Worm (Caenorhabditis elegans) whole organism, L4 larva: ENCODE measurements around the gene hot-2.
A peak's percentile ranks its signal among the peaks of the same experiment; 100 is the strongest.

Experiments used
- Y48G9A.11 ChIP-seq: fragments of 200-800 bp; sonication (Bioruptor generic); IDR thresholded peaks from 2 replicates; pipeline ENCODE4 v1.3.6; 2022; ENCODE audit warnings: missing genetic modification reagents, missing genetic modification characterization, missing compliant biosample characterization
- ZK337.2 ChIP-seq: fragments of 200-800 bp; sonication (Bioruptor generic); IDR thresholded peaks from 2 replicates; pipeline ENCODE4 v1.3.6; 2022; ENCODE audit warnings: missing genetic modification reagents, missing genetic modification characterization, missing compliant biosample characterization
- aha-1 ChIP-seq: fragments of 150-350 bp; peaks from one replicate; lab custom pipeline; 2014; ENCODE audit warnings: missing biosample characterization, missing genetic modification characterization
- arid-1 ChIP-seq: fragments of 200-800 bp; sonication (Bioruptor generic); conservative IDR thresholded peaks from 2 replicates; pipeline ENCODE4 v1.3.6; 2022; ENCODE audit warnings: missing genetic modification reagents, missing genetic modification characterization, missing compliant biosample characterization
- ceh-20 ChIP-seq: fragments of 200-800 bp; sonication (Bioruptor generic); IDR thresholded peaks from 2 replicates; pipeline ENCODE4 v1.3.6; 2022; ENCODE audit warnings: missing genetic modification reagents, missing genetic modification characterization, missing compliant biosample characterization
- ceh-82 ChIP-seq: sonication (generic microtip); optimal IDR thresholded peaks from 2 replicates; lab custom pipeline; 2017; ENCODE audit warnings: missing biosample characterization, missing genetic modification characterization
- ces-1 ChIP-seq: fragments of 150-350 bp; sonication (generic microtip); optimal IDR thresholded peaks from 4 replicates; lab custom pipeline; 2014; ENCODE audit warnings: missing biosample characterization, missing genetic modification reagents, missing genetic modification characterization
- dmd-8 ChIP-seq: fragments of 200-800 bp; sonication (Bioruptor generic); IDR thresholded peaks from 2 replicates; pipeline ENCODE4 v1.3.6; 2022; ENCODE audit warnings: missing genetic modification characterization, missing compliant biosample characterization
- dpl-1 ChIP-seq: fragments of 150-350 bp; optimal IDR thresholded peaks from 2 replicates; lab custom pipeline; 2014; ENCODE audit warnings: missing biosample characterization, missing genetic modification reagents, missing genetic modification characterization
- dve-1 ChIP-seq: sonication (generic microtip); optimal IDR thresholded peaks from 2 replicates; lab custom pipeline; 2017; ENCODE audit warnings: antibody characterized with exemption, mild to moderate bottlenecking, missing genetic modification characterization, missing compliant biosample characterization; ENCODE audit not compliant: insufficient read depth
- egl-27 ChIP-seq: sonication (generic microtip); optimal IDR thresholded peaks from 3 replicates; lab custom pipeline; 2017; ENCODE audit warnings: missing biosample characterization, missing genetic modification reagents, missing genetic modification characterization
- egl-43 ChIP-seq: fragments of 200-800 bp; sonication (Bioruptor generic); IDR thresholded peaks from 2 replicates; pipeline ENCODE4 v1.3.6; 2022; ENCODE audit warnings: missing genetic modification reagents, missing genetic modification characterization, missing compliant biosample characterization
- fkh-10 ChIP-seq: fragments of 150-350 bp; optimal IDR thresholded peaks from 2 replicates; lab custom pipeline; 2014; ENCODE audit warnings: missing biosample characterization, missing genetic modification reagents, missing genetic modification characterization
- fos-1 ChIP-seq: fragments of 150-350 bp; optimal IDR thresholded peaks from 2 replicates; lab custom pipeline; 2014; ENCODE audit warnings: missing biosample characterization, missing genetic modification characterization
- gei-8 ChIP-seq: fragments of 200-800 bp; sonication (Bioruptor generic); optimal IDR thresholded peaks from 2 replicates; lab custom pipeline; 2018; ENCODE audit warnings: mild to moderate bottlenecking, missing genetic modification characterization, missing compliant biosample characterization
- hif-1 ChIP-seq, 2 experiments: sonication (generic microtip); optimal IDR thresholded peaks; 2 replicates each; lab custom pipeline; 2016 to 2017; ENCODE audit warnings: missing compliant biosample characterization in 2 of 2, missing genetic modification characterization in 2 of 2, missing genetic modification reagents in 2 of 2, missing genotype in 2 of 2, mild to moderate bottlenecking in 1 of 2
- hlh-11 ChIP-seq: fragments of 200-800 bp; sonication (Bioruptor generic); optimal IDR thresholded peaks from 2 replicates; lab custom pipeline; 2018; ENCODE audit warnings: mild to moderate bottlenecking, missing genetic modification characterization, missing compliant biosample characterization
- hlh-30 ChIP-seq: sonication (generic microtip); optimal IDR thresholded peaks from 2 replicates; lab custom pipeline; 2017; ENCODE audit warnings: antibody characterized with exemption, mild to moderate bottlenecking, missing genetic modification characterization, missing compliant biosample characterization; ENCODE audit not compliant: insufficient read depth
- jun-1 ChIP-seq: fragments of 150-350 bp; optimal IDR thresholded peaks from 2 replicates; lab custom pipeline; 2014; ENCODE audit warnings: missing biosample characterization, missing genetic modification reagents, missing genetic modification characterization
- lin-13 ChIP-seq: fragments of 150-350 bp; optimal IDR thresholded peaks from 2 replicates; lab custom pipeline; 2014; ENCODE audit warnings: missing biosample characterization, missing genetic modification reagents, missing genetic modification characterization
- lin-15B ChIP-seq: fragments of 150-350 bp; sonication (generic microtip); optimal IDR thresholded peaks from 3 replicates; lab custom pipeline; 2014; ENCODE audit warnings: missing biosample characterization, missing genetic modification characterization
- madf-9 ChIP-seq: fragments of 200-800 bp; sonication (Bioruptor generic); conservative IDR thresholded peaks from 2 replicates; pipeline ENCODE4 v1.3.6; 2022; ENCODE audit warnings: missing genetic modification reagents, missing genetic modification characterization, missing compliant biosample characterization
- mdl-1 ChIP-seq, 2 experiments: fragments of 150-350 bp in 1 of 2; sonication (generic microtip) in 1 of 2; optimal IDR thresholded peaks; 2 replicates each; lab custom pipeline; 2014 to 2017; ENCODE audit warnings: missing biosample characterization in 2 of 2, missing genetic modification characterization in 2 of 2
- nhr-111 ChIP-seq: fragments of 200-800 bp; sonication (Bioruptor generic); optimal IDR thresholded peaks from 2 replicates; lab custom pipeline; 2018; ENCODE audit warnings: mild to moderate bottlenecking, missing genetic modification characterization, missing compliant biosample characterization
- nhr-28 ChIP-seq: fragments of 150-350 bp; optimal IDR thresholded peaks from 2 replicates; lab custom pipeline; 2014; ENCODE audit warnings: missing biosample characterization, missing genetic modification characterization
- nhr-77 ChIP-seq: fragments of 150-350 bp; optimal IDR thresholded peaks from 2 replicates; lab custom pipeline; 2014; ENCODE audit warnings: missing biosample characterization, missing genetic modification characterization
- pha-4 ChIP-seq, 2 experiments: fragments of 150-350 bp in 1 of 2; fragments of 200-800 bp in 1 of 2; sonication (Bioruptor generic) in 1 of 2; IDR thresholded peaks in 1 of 2; optimal IDR thresholded peaks in 1 of 2; 2 replicates each; pipeline versions ENCODE4 v1.3.6 to Lab custom; 2014 to 2022; ENCODE audit warnings: missing genetic modification characterization in 2 of 2, missing genetic modification reagents in 2 of 2, missing biosample characterization in 1 of 2, missing compliant biosample characterization in 1 of 2
- sdz-12 ChIP-seq: fragments of 200-800 bp; sonication (Bioruptor generic); optimal IDR thresholded peaks from 2 replicates; lab custom pipeline; 2018; ENCODE audit warnings: mild to moderate bottlenecking, missing genetic modification characterization, missing compliant biosample characterization
- set-16 ChIP-seq: fragments of 200-800 bp; sonication (Bioruptor generic); IDR thresholded peaks from 2 replicates; pipeline ENCODE4 v1.3.6; 2022; ENCODE audit warnings: missing genetic modification reagents, missing genetic modification characterization, missing compliant biosample characterization
- tag-97 ChIP-seq: fragments of 200-800 bp; sonication (Bioruptor generic); IDR thresholded peaks from 2 replicates; pipeline ENCODE4 v1.3.6; 2022; ENCODE audit warnings: missing genetic modification characterization, missing compliant biosample characterization
- unc-39 ChIP-seq: sonication (generic microtip); optimal IDR thresholded peaks from 2 replicates; lab custom pipeline; 2017; ENCODE audit warnings: missing biosample characterization, missing genetic modification characterization
- unc-62 ChIP-seq, 3 experiments: fragments of 150-350 bp in 1 of 3; sonication (generic microtip); optimal IDR thresholded peaks in 2 of 3; peaks in 1 of 3; 1 replicate in 1 of 3; 2 replicates in 2 of 3; lab custom pipeline; 2014 to 2017; ENCODE audit warnings: missing biosample characterization in 3 of 3, missing genetic modification characterization in 3 of 3, missing genetic modification reagents in 3 of 3, missing genotype in 1 of 3
- vab-7 ChIP-seq: fragments of 200-800 bp; sonication (Bioruptor generic); IDR thresholded peaks from 2 replicates; pipeline ENCODE4 v1.3.6; 2022; ENCODE audit warnings: missing genetic modification reagents, missing genetic modification characterization, missing compliant biosample characterization
- zip-2 ChIP-seq: fragments of 150-350 bp; optimal IDR thresholded peaks from 2 replicates; lab custom pipeline; 2014; ENCODE audit warnings: missing biosample characterization, missing genetic modification characterization
- ztf-11 ChIP-seq: fragments of 150-350 bp; optimal IDR thresholded peaks from 2 replicates; lab custom pipeline; 2014; ENCODE audit warnings: missing biosample characterization, missing genetic modification characterization
- ztf-7 ChIP-seq: fragments of 150-350 bp; optimal IDR thresholded peaks from 2 replicates; lab custom pipeline; 2014; ENCODE audit warnings: missing biosample characterization, missing genetic modification characterization

The hot-2 gene

DNA sequence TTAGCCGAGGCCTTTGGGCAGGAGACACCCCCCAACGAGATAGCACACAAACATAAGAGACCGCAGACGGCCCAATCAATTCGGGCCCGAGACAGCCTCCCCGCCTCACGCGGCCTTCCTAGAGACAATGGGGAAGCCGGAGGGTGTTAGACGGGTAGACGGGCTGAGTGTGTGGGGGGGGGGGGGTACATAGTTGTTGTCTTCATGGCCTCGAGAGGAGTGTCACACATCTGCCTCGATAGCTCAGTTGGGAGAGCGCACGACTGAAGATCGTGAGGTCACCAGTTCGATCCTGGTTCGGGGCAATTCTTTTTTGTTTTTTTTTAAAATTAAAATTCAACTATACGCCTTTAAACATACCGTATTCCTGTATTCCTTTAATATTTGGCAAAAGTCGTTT, 48.7 kb upstream of the hot-2 start (continued):
- peak; percentile 62 for TF ChIP-seq nhr-111 (GFP tag; lab: Kevin White, UChicago)
- TF ChIP-seq pha-4 (GFP tag; IDR thresholded peaks at IDR 0.05; lab: Robert Waterston, UW) = peak; percentile 92
- no peak for TF ChIP-seq pha-4 (tag; optimal IDR thresholded peaks at IDR 0.05; lab: Kevin White, UChicago)
- no peak for TF ChIP-seq unc-39 (tag; lab: Kevin White, UChicago)
- TF ChIP-seq gei-8 (GFP tag; lab: Kevin White, UChicago) = no peak
- TF ChIP-seq sdz-12 (GFP tag; lab: Kevin White, UChicago) = no peak
- TF ChIP-seq ztf-11 (tag; lab: Kevin White, UChicago) = no peak
- no peak for TF ChIP-seq fkh-10 (GFP tag; lab: Kevin White, UChicago)
- TF ChIP-seq arid-1 (GFP tag; lab: Robert Waterston, UW) = peak; percentile 88
- peak in 1 of 2 experiments; percentile 15 for TF ChIP-seq mdl-1 (tag; optimal IDR thresholded peaks at IDR 0.05; lab: Kevin White, UChicago)
- no peak for TF ChIP-seq ceh-82
- no peak for TF ChIP-seq fos-1
- no peak for TF ChIP-seq unc-62 (GFP tag; optimal IDR thresholded peaks at IDR 0.05 in 1 of 2; lab: Kevin White, UChicago)
- no peak for TF ChIP-seq unc-62 (tag; optimal IDR thresholded peaks at IDR 0.05; lab: Kevin White, UChicago)
- TF ChIP-seq ces-1 (GFP tag; lab: Kevin White, UChicago) = no peak
- peak; percentile 95 for TF ChIP-seq set-16 (GFP tag; lab: Robert Waterston, UW)
- peak in 1 of 2 experiments; percentile 63 for TF ChIP-seq hif-1 (tag; optimal IDR thresholded peaks at IDR 0.05; lab: Kevin White, UChicago)
- TF ChIP-seq, all 104 proteins: peak for 42

DNA sequence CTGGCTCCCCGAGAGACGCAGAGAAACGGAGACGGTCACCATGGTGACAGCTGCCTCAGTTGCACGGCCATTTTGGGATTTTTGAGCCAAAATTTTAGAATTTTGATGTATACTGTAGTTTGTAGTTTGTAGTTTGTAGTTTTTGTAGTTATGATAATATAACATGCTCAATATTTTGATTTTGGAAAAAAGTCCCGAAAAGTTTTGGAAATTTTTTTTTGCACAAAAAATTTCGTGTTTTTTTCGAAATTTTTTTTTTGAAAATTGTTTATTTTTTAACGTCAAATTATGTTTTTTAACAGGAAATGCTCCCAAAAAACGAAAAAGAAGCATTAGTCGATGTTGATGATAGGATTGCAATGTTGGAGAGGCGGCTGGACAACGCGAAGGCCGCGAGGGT, 47.3 kb upstream of the hot-2 start, which contains the start of gene dyf-17:
TSS of gene dyf-17 (plus strand) at position 301 of the 400 bp plus-strand sequence.
- TF ChIP-seq tag-97 (GFP tag; lab: Robert Waterston, UW) = no peak
- TF ChIP-seq nhr-28 (tag; lab: Kevin White, UChicago) = no peak
- TF ChIP-seq unc-62 (GFP tag; optimal IDR thresholded peaks at IDR 0.05 in 1 of 2; lab: Kevin White, UChicago) = no peak
- TF ChIP-seq unc-62 (tag; optimal IDR thresholded peaks at IDR 0.05; lab: Kevin White, UChicago) = no peak
- TF ChIP-seq madf-9 (GFP tag; lab: Robert Waterston, UW) = no peak
- no peak for TF ChIP-seq ztf-7 (tag; lab: Kevin White, UChicago)
- TF ChIP-seq aha-1 (tag; lab: Kevin White, UChicago) = peak; percentile 40
- TF ChIP-seq zip-2 (tag; lab: Kevin White, UChicago) = no peak
- no peak for TF ChIP-seq vab-7 (GFP tag; lab: Robert Waterston, UW)

- TF ChIP-seq egl-43 (GFP tag; lab: Robert Waterston, UW) (no peak), Y48G9A.11 (no peak), hlh-30 (tag; lab: Kevin White, UChicago) (no peak), lin-15B (tag; lab: Kevin White, UChicago) (no peak), ZK337.2 (GFP tag; lab: Robert Waterston, UW) (0 out of 2 replicates have a peak, but pooled peaks have one; percentile 28), egl-27 (tag; lab: Kevin White, UChicago) (no peak), set-16 (GFP tag; lab: Robert Waterston, UW) (peak; percentile 89), ztf-11 (tag; lab: Kevin White, UChicago) (no peak), ceh-20 (GFP tag; lab: Robert Waterston, UW) (no peak), dpl-1 (GFP tag; lab: Kevin White, UChicago) (no peak), hlh-11 (tag; lab: Kevin White, UChicago) (no peak), lin-13 (GFP tag; lab: Kevin White, UChicago) (no peak), nhr-77 (tag; lab: Kevin White, UChicago) (no peak), dmd-8 (no peak), dve-1 (tag; lab: Kevin White, UChicago) (no peak), jun-1 (tag; lab: Kevin White, UChicago) (no peak)
Measured at ce11 chrV:19129497-19130212, 44.9 kb upstream of the hot-2 start.
